Worm (Caenorhabditis elegans) whole organism, L2 larva: ENCODE results near the gene srw-48.

Source experiments
- C34F6.9 ChIP-seq: fragments of 150-350 bp; optimal IDR thresholded peaks from 2 replicates; lab custom pipeline; 2014; ENCODE audit warnings: missing biosample characterization, missing genetic modification characterization
- F13H6.1 ChIP-seq: sonication (generic microtip); optimal IDR thresholded peaks from 2 replicates; lab custom pipeline; 2016; ENCODE audit warnings: missing genetic modification characterization, missing compliant biosample characterization
- Y55F3AM.14 ChIP-seq: fragments of 200-800 bp; sonication (Bioruptor generic); optimal IDR thresholded peaks from 2 replicates; lab custom pipeline; 2018; ENCODE audit warnings: mild to moderate bottlenecking, missing genetic modification characterization, missing compliant biosample characterization
- alr-1 ChIP-seq: fragments of 150-350 bp; optimal IDR thresholded peaks from 2 replicates; lab custom pipeline; 2014; ENCODE audit warnings: missing biosample characterization, missing genetic modification characterization
- aly-2 ChIP-seq: fragments of 150-350 bp; optimal IDR thresholded peaks from 2 replicates; lab custom pipeline; 2014; ENCODE audit warnings: missing biosample characterization, missing genetic modification characterization
- ama-1 ChIP-seq: fragments of 150-350 bp; optimal IDR thresholded peaks from 2 replicates; lab custom pipeline; 2018; ENCODE audit warnings: inconsistent platforms
- ceh-82 ChIP-seq: fragments of 150-350 bp; optimal IDR thresholded peaks from 2 replicates; lab custom pipeline; 2014; ENCODE audit warnings: missing biosample characterization, missing genetic modification characterization
- crh-2 ChIP-seq: sonication (generic microtip); optimal IDR thresholded peaks from 2 replicates; lab custom pipeline; 2017; ENCODE audit warnings: missing biosample characterization, missing genetic modification characterization
- dmd-4 ChIP-seq: sonication (generic microtip); optimal IDR thresholded peaks from 2 replicates; lab custom pipeline; 2017; ENCODE audit warnings: missing biosample characterization, missing genetic modification characterization
- egl-27 ChIP-seq: sonication (generic microtip); optimal IDR thresholded peaks from 3 replicates; lab custom pipeline; 2017; ENCODE audit warnings: missing biosample characterization, missing genetic modification reagents, missing genetic modification characterization
- elt-1 ChIP-seq: fragments of 150-350 bp; optimal IDR thresholded peaks from 2 replicates; lab custom pipeline; 2014; ENCODE audit warnings: missing biosample characterization, missing genetic modification characterization
- elt-3 ChIP-seq: sonication (generic microtip); optimal IDR thresholded peaks from 2 replicates; lab custom pipeline; 2017; ENCODE audit warnings: missing biosample characterization, missing genetic modification characterization
- fos-1 ChIP-seq: fragments of 150-350 bp; optimal IDR thresholded peaks from 2 replicates; lab custom pipeline; 2014; ENCODE audit warnings: missing biosample characterization, missing genetic modification characterization
- gmeb-1 ChIP-seq: fragments of 150-350 bp; optimal IDR thresholded peaks from 2 replicates; lab custom pipeline; 2014; ENCODE audit warnings: missing biosample characterization, missing genetic modification characterization
- lin-11 ChIP-seq: fragments of 150-350 bp; sonication (generic microtip); optimal IDR thresholded peaks from 2 replicates; lab custom pipeline; 2014; ENCODE audit warnings: missing biosample characterization, missing genetic modification characterization, inconsistent platforms, mixed read lengths
- mbf-1 ChIP-seq: sonication (generic microtip); optimal IDR thresholded peaks from 2 replicates; lab custom pipeline; 2017; ENCODE audit warnings: missing biosample characterization, missing genetic modification characterization
- nhr-10 ChIP-seq: sonication (generic microtip); optimal IDR thresholded peaks from 2 replicates; lab custom pipeline; 2017; ENCODE audit warnings: missing biosample characterization, missing genetic modification characterization
- nhr-12 ChIP-seq: fragments of 150-350 bp; optimal IDR thresholded peaks from 2 replicates; lab custom pipeline; 2014; ENCODE audit warnings: missing biosample characterization, missing genetic modification characterization
- nhr-129 ChIP-seq: fragments of 150-350 bp; optimal IDR thresholded peaks from 2 replicates; lab custom pipeline; 2014; ENCODE audit warnings: missing biosample characterization, missing genetic modification characterization
- nhr-21 ChIP-seq: fragments of 150-350 bp; optimal IDR thresholded peaks from 2 replicates; lab custom pipeline; 2014; ENCODE audit warnings: missing biosample characterization, missing genetic modification characterization
- nhr-23 ChIP-seq: fragments of 150-350 bp; optimal IDR thresholded peaks from 2 replicates; lab custom pipeline; 2014; ENCODE audit warnings: missing biosample characterization, missing genetic modification reagents, missing genetic modification characterization
- nhr-237 ChIP-seq: fragments of 150-350 bp; optimal IDR thresholded peaks from 2 replicates; lab custom pipeline; 2014; ENCODE audit warnings: missing biosample characterization, missing genetic modification characterization
- nhr-25 ChIP-seq: fragments of 150-350 bp; sonication (generic microtip); optimal IDR thresholded peaks from 3 replicates; lab custom pipeline; 2014; ENCODE audit warnings: missing biosample characterization, missing genetic modification characterization
- nhr-77 ChIP-seq: fragments of 150-350 bp; optimal IDR thresholded peaks from 2 replicates; lab custom pipeline; 2014; ENCODE audit warnings: missing biosample characterization, missing genetic modification characterization
- peb-1 ChIP-seq: fragments of 150-350 bp; optimal IDR thresholded peaks from 2 replicates; lab custom pipeline; 2014; ENCODE audit warnings: missing biosample characterization, missing genetic modification characterization
- skn-1 ChIP-seq: sonication (generic microtip); optimal IDR thresholded peaks from 2 replicates; lab custom pipeline; 2017; ENCODE audit warnings: missing biosample characterization, missing genetic modification characterization
- sma-3 ChIP-seq: sonication (generic microtip); optimal IDR thresholded peaks from 2 replicates; lab custom pipeline; 2016; ENCODE audit warnings: missing genetic modification reagents, missing genetic modification characterization, missing compliant biosample characterization
- sma-9 ChIP-seq, 2 experiments: fragments of 150-350 bp in 1 of 2; sonication (generic microtip) in 1 of 2; optimal IDR thresholded peaks; 2 replicates each; lab custom pipeline; 2014 to 2016; ENCODE audit warnings: missing genetic modification characterization in 2 of 2, mild to moderate bottlenecking in 1 of 2, missing biosample characterization in 1 of 2, missing compliant biosample characterization in 1 of 2, missing genetic modification reagents in 1 of 2, moderate library complexity in 1 of 2
- snpc-4 ChIP-seq: fragments of 150-350 bp; optimal IDR thresholded peaks from 2 replicates; lab custom pipeline; 2014; ENCODE audit warnings: missing biosample characterization, missing genetic modification characterization
- unc-55 ChIP-seq: fragments of 150-350 bp; sonication (generic microtip); optimal IDR thresholded peaks from 3 replicates; lab custom pipeline; 2014; ENCODE audit warnings: missing biosample characterization, missing genetic modification reagents, missing genetic modification characterization
- unc-62 ChIP-seq: fragments of 150-350 bp; optimal IDR thresholded peaks from 2 replicates; lab custom pipeline; 2014; ENCODE audit warnings: missing biosample characterization, missing genetic modification reagents, missing genetic modification characterization

srw-48 gene

ce11 chrV:16401519-16401918 is 19.3 kb upstream of the srw-48 start, which contains the start of gene F13A7.14 (continued):
- TF ChIP-seq unc-55 (GFP tag; lab: Kevin White, UChicago): peak; percentile 85
- peak; percentile 72 for TF ChIP-seq C34F6.9 (tag; lab: Kevin White, UChicago)
- TF ChIP-seq nhr-25 (tag; lab: Kevin White, UChicago): peak; percentile 68
- no peak for TF ChIP-seq nhr-129 (tag; lab: Kevin White, UChicago)

- TF ChIP-seq elt-3: no peak
- no peak for TF ChIP-seq ceh-82 (tag; lab: Kevin White, UChicago)
- TF ChIP-seq nhr-21 (tag; lab: Kevin White, UChicago): no peak
- TF ChIP-seq C34F6.9 (tag; lab: Kevin White, UChicago): no peak
- no peak for TF ChIP-seq egl-27 (tag; lab: Kevin White, UChicago)
- TF ChIP-seq crh-2 (tag; lab: Kevin White, UChicago): no peak
- TF ChIP-seq gmeb-1 (tag; lab: Kevin White, UChicago): no peak
- no peak for TF ChIP-seq fos-1 (tag; lab: Kevin White, UChicago)
- TF ChIP-seq nhr-25 (tag; lab: Kevin White, UChicago): no peak
- TF ChIP-seq alr-1: no peak
- no peak for TF ChIP-seq nhr-23 (tag; lab: Kevin White, UChicago)
- TF ChIP-seq nhr-10 (tag; lab: Kevin White, UChicago): no peak
- no peak for TF ChIP-seq F13H6.1 (tag; lab: Kevin White, UChicago)
- TF ChIP-seq skn-1 (tag; lab: Kevin White, UChicago): no peak
- TF ChIP-seq snpc-4 (tag; lab: Kevin White, UChicago): no peak
- no peak for TF ChIP-seq nhr-129 (tag; lab: Kevin White, UChicago)
- no peak for TF ChIP-seq sma-9 (GFP tag; optimal IDR thresholded peaks at IDR 0.05; lab: Kevin White, UChicago)
- TF ChIP-seq sma-9 (tag; optimal IDR thresholded peaks at IDR 0.05; lab: Kevin White, UChicago): no peak
- no peak for TF ChIP-seq dmd-4
- TF ChIP-seq unc-62 (GFP tag; lab: Kevin White, UChicago): no peak
Measured at ce11 chrV:16403974-16404373, 16.8 kb upstream of the srw-48 start, which contains the start of gene syp-1. syp-1 (plus strand) TSS chrV:16404274.

ce11 chrV:16405366-16405765 is 15.4 kb upstream of the srw-48 start:
- TF ChIP-seq lin-11 (no peak), sma-9 (GFP tag; optimal IDR thresholded peaks at IDR 0.05; lab: Kevin White, UChicago) (no peak), sma-9 (tag; optimal IDR thresholded peaks at IDR 0.05; lab: Kevin White, UChicago) (no peak), C34F6.9 (tag; lab: Kevin White, UChicago) (no peak)
- TF ChIP-seq, all 48 proteins: peak for 0

ce11 chrV:16406357-16406756 is 14.4 kb upstream of the srw-48 start:
- TF ChIP-seq nhr-10 (tag; lab: Kevin White, UChicago) (no peak), ama-1 (lab: Kevin White, UChicago) (no peak), skn-1 (tag; lab: Kevin White, UChicago) (no peak), sma-3 (GFP tag; lab: Kevin White, UChicago) (no peak), lin-11 (no peak), sma-9 (GFP tag; optimal IDR thresholded peaks at IDR 0.05; lab: Kevin White, UChicago) (no peak), sma-9 (tag; optimal IDR thresholded peaks at IDR 0.05; lab: Kevin White, UChicago) (no peak), nhr-25 (tag; lab: Kevin White, UChicago) (no peak), nhr-23 (tag; lab: Kevin White, UChicago) (no peak), C34F6.9 (tag; lab: Kevin White, UChicago) (no peak), unc-62 (GFP tag; lab: Kevin White, UChicago) (no peak), nhr-21 (tag; lab: Kevin White, UChicago) (no peak), nhr-12 (tag; lab: Kevin White, UChicago) (no peak), elt-1 (tag; lab: Kevin White, UChicago) (no peak), nhr-77 (tag; lab: Kevin White, UChicago) (no peak), Y55F3AM.14 (GFP tag; lab: Kevin White, UChicago) (no peak), mbf-1 (tag; lab: Kevin White, UChicago) (no peak), ceh-82 (tag; lab: Kevin White, UChicago) (no peak), nhr-237 (no peak), aly-2 (tag; lab: Kevin White, UChicago) (no peak)

ce11 chrV:16407663-16408062 is 13.1 kb upstream of the srw-48 start, which contains the start of gene F26D2.3:
F26D2.3 (plus strand) TSS chrV:16407963.
- no peak for TF ChIP-seq peb-1
- no peak for TF ChIP-seq egl-27 (tag; lab: Kevin White, UChicago)
- TF ChIP-seq alr-1: no peak
- TF ChIP-seq gmeb-1 (tag; lab: Kevin White, UChicago): no peak
- no peak for TF ChIP-seq unc-62 (GFP tag; lab: Kevin White, UChicago)
- TF ChIP-seq dmd-4: no peak
